Worm (Caenorhabditis elegans) whole organism, L4 larva: ENCODE results near the gene C49H3.4.

Source experiments
- F10B5.3 ChIP-seq: sonication (generic microtip); optimal IDR thresholded peaks from 2 replicates; lab custom pipeline; 2016; ENCODE audit warnings: mild to moderate bottlenecking, missing genetic modification characterization, missing compliant biosample characterization
- F26F4.8 ChIP-seq: fragments of 200-800 bp; sonication (Bioruptor generic); conservative IDR thresholded peaks from 2 replicates; pipeline ENCODE4 v1.3.6; 2022; ENCODE audit warnings: missing genetic modification characterization, missing compliant biosample characterization
- F44E2.7 ChIP-seq: fragments of 200-800 bp; sonication (Bioruptor generic); IDR thresholded peaks from 2 replicates; pipeline ENCODE4 v2.1.2; 2022; ENCODE audit warnings: missing genetic modification characterization, missing compliant biosample characterization
- F49E8.2 ChIP-seq: sonication (generic microtip); optimal IDR thresholded peaks from 2 replicates; lab custom pipeline; 2016; ENCODE audit warnings: missing compliant biosample characterization, mild to moderate bottlenecking, missing genetic modification characterization, borderline replicate concordance
- R02D3.7 ChIP-seq: fragments of 150-350 bp; sonication (generic microtip); optimal IDR thresholded peaks from 3 replicates; lab custom pipeline; 2014; ENCODE audit warnings: missing biosample characterization, missing genetic modification characterization
- T26A8.4 ChIP-seq: fragments of 200-800 bp; sonication (Bioruptor generic); IDR thresholded peaks from 2 replicates; pipeline ENCODE4 v1.3.6; 2022; ENCODE audit warnings: missing genetic modification characterization, missing compliant biosample characterization
- Y75B8A.6 ChIP-seq: fragments of 200-800 bp; sonication (Bioruptor generic); IDR thresholded peaks from 2 replicates; pipeline ENCODE4 v1.3.6; 2022; ENCODE audit warnings: missing genetic modification reagents, missing genetic modification characterization, missing compliant biosample characterization
- ZK337.2 ChIP-seq: fragments of 200-800 bp; sonication (Bioruptor generic); IDR thresholded peaks from 2 replicates; pipeline ENCODE4 v1.3.6; 2022; ENCODE audit warnings: missing genetic modification reagents, missing genetic modification characterization, missing compliant biosample characterization
- ZK546.5 ChIP-seq, 2 experiments: sonication (generic microtip); optimal IDR thresholded peaks; 2 replicates each; lab custom pipeline; 2017; ENCODE audit warnings: missing biosample characterization in 2 of 2, missing genetic modification characterization in 2 of 2
- aha-1 ChIP-seq: fragments of 150-350 bp; peaks from one replicate; lab custom pipeline; 2014; ENCODE audit warnings: missing biosample characterization, missing genetic modification characterization
- arid-1 ChIP-seq: fragments of 200-800 bp; sonication (Bioruptor generic); conservative IDR thresholded peaks from 2 replicates; pipeline ENCODE4 v1.3.6; 2022; ENCODE audit warnings: missing genetic modification reagents, missing genetic modification characterization, missing compliant biosample characterization
- ceh-32 ChIP-seq: sonication (generic microtip); optimal IDR thresholded peaks from 2 replicates; lab custom pipeline; 2016; ENCODE audit warnings: mild to moderate bottlenecking, missing genetic modification characterization, missing compliant biosample characterization; ENCODE audit not compliant: poor library complexity
- ces-1 ChIP-seq: fragments of 150-350 bp; sonication (generic microtip); optimal IDR thresholded peaks from 4 replicates; lab custom pipeline; 2014; ENCODE audit warnings: missing biosample characterization, missing genetic modification reagents, missing genetic modification characterization
- ctbp-1 ChIP-seq: fragments of 200-800 bp; sonication (Bioruptor generic); IDR thresholded peaks from 2 replicates; pipeline ENCODE4 v1.3.6; 2022; ENCODE audit warnings: missing genetic modification reagents, missing genetic modification characterization, missing compliant biosample characterization
- daf-12 ChIP-seq: fragments of 150-350 bp; optimal IDR thresholded peaks from 2 replicates; lab custom pipeline; 2014; ENCODE audit warnings: missing biosample characterization, missing genetic modification reagents, missing genetic modification characterization
- dmd-9 ChIP-seq: fragments of 200-800 bp; sonication (Bioruptor generic); IDR thresholded peaks from 2 replicates; pipeline ENCODE4 v1.3.6; 2022; ENCODE audit warnings: missing genetic modification reagents, missing genetic modification characterization, missing compliant biosample characterization
- fkh-10 ChIP-seq: fragments of 150-350 bp; optimal IDR thresholded peaks from 2 replicates; lab custom pipeline; 2014; ENCODE audit warnings: missing biosample characterization, missing genetic modification reagents, missing genetic modification characterization
- fos-1 ChIP-seq: fragments of 150-350 bp; optimal IDR thresholded peaks from 2 replicates; lab custom pipeline; 2014; ENCODE audit warnings: missing biosample characterization, missing genetic modification characterization
- hlh-11 ChIP-seq: fragments of 200-800 bp; sonication (Bioruptor generic); optimal IDR thresholded peaks from 2 replicates; lab custom pipeline; 2018; ENCODE audit warnings: mild to moderate bottlenecking, missing genetic modification characterization, missing compliant biosample characterization
- hmg-1.1 ChIP-seq: fragments of 200-800 bp; sonication (Bioruptor generic); IDR thresholded peaks from 2 replicates; pipeline ENCODE4 v1.3.6; 2022; ENCODE audit warnings: missing genetic modification reagents, missing genetic modification characterization, missing compliant biosample characterization
- jun-1 ChIP-seq: fragments of 150-350 bp; optimal IDR thresholded peaks from 2 replicates; lab custom pipeline; 2014; ENCODE audit warnings: missing biosample characterization, missing genetic modification reagents, missing genetic modification characterization
- lim-7 ChIP-seq: fragments of 200-800 bp; sonication (Bioruptor generic); IDR thresholded peaks from 2 replicates; pipeline ENCODE4 v1.3.6; 2022; ENCODE audit warnings: missing genetic modification characterization, missing compliant biosample characterization
- lin-15B ChIP-seq: fragments of 150-350 bp; sonication (generic microtip); optimal IDR thresholded peaks from 3 replicates; lab custom pipeline; 2014; ENCODE audit warnings: missing biosample characterization, missing genetic modification characterization
- lir-3 ChIP-seq: sonication (generic microtip); optimal IDR thresholded peaks from 2 replicates; lab custom pipeline; 2016; ENCODE audit warnings: mild to moderate bottlenecking, missing genetic modification characterization, missing compliant biosample characterization
- madf-9 ChIP-seq: fragments of 200-800 bp; sonication (Bioruptor generic); conservative IDR thresholded peaks from 2 replicates; pipeline ENCODE4 v1.3.6; 2022; ENCODE audit warnings: missing genetic modification reagents, missing genetic modification characterization, missing compliant biosample characterization
- mdt-29 ChIP-seq: fragments of 200-800 bp; sonication (Bioruptor generic); IDR thresholded peaks from 2 replicates; pipeline ENCODE4 v1.3.6; 2022; ENCODE audit warnings: missing genetic modification reagents, missing genetic modification characterization, missing compliant biosample characterization
- nhr-102 ChIP-seq: sonication (generic microtip); optimal IDR thresholded peaks from 2 replicates; lab custom pipeline; 2016; ENCODE audit warnings: mild to moderate bottlenecking, missing genetic modification characterization, moderate library complexity, missing compliant biosample characterization
- nhr-25 ChIP-seq: sonication (generic microtip); optimal IDR thresholded peaks from 2 replicates; lab custom pipeline; 2017; ENCODE audit warnings: missing genetic modification characterization, mild to moderate bottlenecking, missing compliant biosample characterization, antibody characterized with exemption, moderate library complexity, borderline replicate concordance; ENCODE audit not compliant: insufficient read depth
- nhr-28 ChIP-seq: fragments of 150-350 bp; optimal IDR thresholded peaks from 2 replicates; lab custom pipeline; 2014; ENCODE audit warnings: missing biosample characterization, missing genetic modification characterization
- nhr-41 ChIP-seq: fragments of 200-800 bp; sonication (Bioruptor generic); IDR thresholded peaks from 2 replicates; pipeline ENCODE4 v1.3.6; 2022; ENCODE audit warnings: missing genetic modification reagents, missing genetic modification characterization, missing compliant biosample characterization
- nhr-42 ChIP-seq: fragments of 200-800 bp; sonication (Bioruptor generic); IDR thresholded peaks from 2 replicates; pipeline ENCODE4 v1.3.6; 2022; ENCODE audit warnings: missing genetic modification characterization, missing compliant biosample characterization
- nhr-77 ChIP-seq: fragments of 150-350 bp; optimal IDR thresholded peaks from 2 replicates; lab custom pipeline; 2014; ENCODE audit warnings: missing biosample characterization, missing genetic modification characterization
- php-3 ChIP-seq: fragments of 200-800 bp; sonication (Bioruptor generic); IDR thresholded peaks from 2 replicates; pipeline ENCODE4 v1.3.6; 2022; ENCODE audit warnings: missing genetic modification reagents, missing genetic modification characterization, missing compliant biosample characterization
- rbr-2 ChIP-seq: sonication (generic microtip); optimal IDR thresholded peaks from 2 replicates; lab custom pipeline; 2016; ENCODE audit warnings: missing genotype, missing genetic modification characterization, missing compliant biosample characterization
- spr-1 ChIP-seq: sonication (generic microtip); optimal IDR thresholded peaks from 2 replicates; lab custom pipeline; 2016; ENCODE audit warnings: mild to moderate bottlenecking, missing genetic modification characterization, missing compliant biosample characterization
- spr-3 ChIP-seq: fragments of 200-800 bp; sonication (Bioruptor generic); optimal IDR thresholded peaks from 2 replicates; lab custom pipeline; 2018; ENCODE audit warnings: mild to moderate bottlenecking, missing genetic modification characterization, missing compliant biosample characterization
- tag-97 ChIP-seq: fragments of 200-800 bp; sonication (Bioruptor generic); IDR thresholded peaks from 2 replicates; pipeline ENCODE4 v1.3.6; 2022; ENCODE audit warnings: missing genetic modification characterization, missing compliant biosample characterization
- unc-39 ChIP-seq: sonication (generic microtip); optimal IDR thresholded peaks from 2 replicates; lab custom pipeline; 2017; ENCODE audit warnings: missing biosample characterization, missing genetic modification characterization
- unc-62 ChIP-seq, 3 experiments: fragments of 150-350 bp in 1 of 3; sonication (generic microtip); optimal IDR thresholded peaks in 2 of 3; peaks in 1 of 3; 1 replicate in 1 of 3; 2 replicates in 2 of 3; lab custom pipeline; 2014 to 2017; ENCODE audit warnings: missing biosample characterization in 3 of 3, missing genetic modification characterization in 3 of 3, missing genetic modification reagents in 3 of 3, missing genotype in 1 of 3
- zag-1 ChIP-seq: fragments of 150-350 bp; optimal IDR thresholded peaks from 2 replicates; lab custom pipeline; 2014; ENCODE audit warnings: missing biosample characterization, missing genetic modification characterization

Gene C49H3.4

ce11 chrIV:7881726-7882125, 33.4 kb upstream of the C49H3.4 start, which contains the start of gene atic-1:
atic-1 (plus strand) TSS chrIV:7882026.
- TF ChIP-seq daf-12 (tag; lab: Kevin White, UChicago) (no peak), nhr-77 (no peak), spr-3 (no peak), nhr-28 (tag; lab: Kevin White, UChicago) (no peak), tag-97 (GFP tag; lab: Robert Waterston, UW) (no peak), lim-7 (no peak), rbr-2 (tag; lab: Kevin White, UChicago) (no peak), madf-9 (no peak), ceh-32 (tag; lab: Kevin White, UChicago) (no peak), R02D3.7 (tag; lab: Kevin White, UChicago) (no peak), jun-1 (tag; lab: Kevin White, UChicago) (no peak), zag-1 (tag; lab: Kevin White, UChicago) (no peak), lir-3 (no peak), nhr-102 (tag; lab: Kevin White, UChicago) (no peak), lin-15B (tag; lab: Kevin White, UChicago) (no peak), F26F4.8 (GFP tag; lab: Robert Waterston, UW) (no peak), hmg-1.1 (GFP tag; lab: Robert Waterston, UW) (no peak), T26A8.4 (GFP tag; lab: Robert Waterston, UW) (no peak)
- TF ChIP-seq, all 104 proteins: peak for 0

ce11 chrIV:7897443-7897842, 17.6 kb upstream of the C49H3.4 start, which contains the start of gene ilys-4:
ilys-4 (minus strand) TSS chrIV:7897543.
- no peak for TF ChIP-seq aha-1 (tag; lab: Kevin White, UChicago)
- TF ChIP-seq nhr-77 = no peak
- TF ChIP-seq nhr-25 = no peak
- TF ChIP-seq F10B5.3 (tag; lab: Kevin White, UChicago) = no peak
- TF ChIP-seq lim-7 = no peak
- no peak for TF ChIP-seq nhr-41
- TF ChIP-seq mdt-29 = no peak
- TF ChIP-seq ctbp-1 (GFP tag; lab: Robert Waterston, UW) = no peak
- TF ChIP-seq unc-39 (tag; lab: Kevin White, UChicago) = no peak
- no peak for TF ChIP-seq unc-62 (GFP tag; optimal IDR thresholded peaks at IDR 0.05 in 1 of 2; lab: Kevin White, UChicago)
- no peak for TF ChIP-seq unc-62 (tag; optimal IDR thresholded peaks at IDR 0.05; lab: Kevin White, UChicago)
- no peak for TF ChIP-seq ceh-32 (tag; lab: Kevin White, UChicago)
- no peak for TF ChIP-seq ces-1 (GFP tag; lab: Kevin White, UChicago)
- TF ChIP-seq dmd-9 = no peak
- TF ChIP-seq fos-1 = no peak
- no peak for TF ChIP-seq hlh-11 (tag; lab: Kevin White, UChicago)
- TF ChIP-seq fkh-10 (GFP tag; lab: Kevin White, UChicago) = no peak
- TF ChIP-seq F44E2.7 (GFP tag; lab: Robert Waterston, UW) = no peak
- TF ChIP-seq ZK337.2 (GFP tag; lab: Robert Waterston, UW) = no peak
- TF ChIP-seq F49E8.2 = no peak

ce11 chrIV:7897953-7898352, 17.1 kb upstream of the C49H3.4 start:
- TF ChIP-seq nhr-42 (GFP tag; lab: Robert Waterston, UW) (no peak), R02D3.7 (tag; lab: Kevin White, UChicago) (no peak), F26F4.8 (GFP tag; lab: Robert Waterston, UW) (no peak), spr-3 (no peak), php-3 (GFP tag; lab: Robert Waterston, UW) (no peak), fkh-10 (GFP tag; lab: Kevin White, UChicago) (peak; percentile 53), ZK546.5 (tag; optimal IDR thresholded peaks at IDR 0.05; lab: Kevin White, UChicago) (no peak), ces-1 (GFP tag; lab: Kevin White, UChicago) (peak; percentile 53), Y75B8A.6 (GFP tag; lab: Robert Waterston, UW) (no peak), nhr-41 (no peak), arid-1 (GFP tag; lab: Robert Waterston, UW) (no peak), F10B5.3 (tag; lab: Kevin White, UChicago) (no peak), spr-1 (tag; lab: Kevin White, UChicago) (no peak)
